Worm (Caenorhabditis elegans) whole organism, late embryonic: ENCODE results near the gene dmsr-16.

Experiments used
- ceh-2 ChIP-seq: sonication (generic microtip); optimal IDR thresholded peaks from 2 replicates; lab custom pipeline; 2016; ENCODE audit warnings: missing genotype, missing genetic modification characterization, missing compliant biosample characterization
- dve-1 ChIP-seq: sonication (generic microtip); optimal IDR thresholded peaks from 2 replicates; lab custom pipeline; 2017; ENCODE audit warnings: antibody characterized with exemption, mild to moderate bottlenecking, missing genetic modification characterization, missing compliant biosample characterization

DNA sequence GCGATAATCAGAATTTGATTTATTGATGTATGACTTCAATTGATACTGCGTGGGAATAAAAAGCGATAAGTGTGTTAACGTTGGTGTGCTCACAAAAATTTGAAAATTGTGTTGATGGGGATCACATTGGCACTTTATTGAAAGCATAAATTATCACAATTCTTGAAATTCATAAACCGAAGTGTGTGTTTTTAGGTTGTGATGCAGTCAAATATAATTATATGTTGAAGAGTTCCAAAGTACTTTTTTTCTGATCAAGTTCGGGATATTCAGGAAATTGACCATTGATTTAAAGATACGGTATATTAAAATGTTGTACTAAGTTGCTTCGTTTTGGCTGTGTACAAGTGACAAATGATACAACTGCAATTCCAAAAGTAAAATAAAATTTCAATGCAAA, 33.2 kb downstream of the dmsr-16 start, which contains the start of gene srh-28:
- no peak for TF ChIP-seq dve-1
- no peak for TF ChIP-seq ceh-2 (tag; lab: Kevin White, UChicago)
